Worm (Caenorhabditis elegans): ENCODE measurements around the gene C03B1.2.
"Not testable (repeated sequence)": the region's sequence is repeated elsewhere in the genome, so short reads cannot be mapped to it uniquely, and the experiment has no call there.

DNA sequence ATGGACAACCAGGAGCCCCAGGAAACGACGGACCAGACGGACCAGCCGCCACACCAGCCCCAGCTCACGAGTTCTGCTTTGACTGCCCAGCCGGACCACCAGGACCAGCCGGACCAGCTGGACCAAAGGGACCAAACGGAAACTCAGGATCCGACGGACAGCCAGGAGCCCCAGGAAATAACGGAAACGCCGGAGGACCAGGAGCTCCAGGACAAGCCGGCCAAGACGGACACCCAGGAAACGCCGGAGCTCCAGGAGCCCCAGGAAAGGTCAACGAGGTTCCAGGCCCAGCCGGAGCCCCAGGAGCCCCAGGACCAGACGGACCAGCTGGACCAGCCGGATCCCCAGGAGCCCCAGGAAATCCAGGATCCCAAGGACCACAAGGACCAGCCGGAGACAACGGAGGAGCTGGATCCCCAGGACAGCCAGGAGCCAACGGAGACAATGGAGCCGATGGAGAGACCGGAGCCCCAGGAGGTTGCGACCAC is 40.2 kb upstream of the C03B1.2 start:
- TF ChIP-seq unc-62 (GFP tag; optimal IDR thresholded peaks at IDR 0.05 in 1 of 2); unc-62 (tag; optimal IDR thresholded peaks at IDR 0.05); rbr-2 (tag; optimal IDR thresholded peaks at IDR 0.05); lin-39 (tag; optimal IDR thresholded peaks at IDR 0.05); nhr-77 (tag; optimal IDR thresholded peaks at IDR 0.05); lin-13 (GFP tag; optimal IDR thresholded peaks at IDR 0.05); nhr-48 (tag; optimal IDR thresholded peaks at IDR 0.05); ama-1 (optimal IDR thresholded peaks at IDR 0.05); snpc-4 (tag; optimal IDR thresholded peaks at IDR 0.05); saeg-2 (GFP tag; IDR thresholded peaks at IDR 0.05); unc-39 (tag; optimal IDR thresholded peaks at IDR 0.05); dmd-8 (GFP tag; IDR thresholded peaks at IDR 0.05); ceh-32 (tag; optimal IDR thresholded peaks at IDR 0.05; ENCODE audit: poor library complexity); dpl-1 (GFP tag; optimal IDR thresholded peaks at IDR 0.05): not testable (repeated sequence)

Measured in whole organism, L4 larva.